Fruit fly (Drosophila melanogaster): Measurements from ENCODE around the gene bcd.

DNA sequence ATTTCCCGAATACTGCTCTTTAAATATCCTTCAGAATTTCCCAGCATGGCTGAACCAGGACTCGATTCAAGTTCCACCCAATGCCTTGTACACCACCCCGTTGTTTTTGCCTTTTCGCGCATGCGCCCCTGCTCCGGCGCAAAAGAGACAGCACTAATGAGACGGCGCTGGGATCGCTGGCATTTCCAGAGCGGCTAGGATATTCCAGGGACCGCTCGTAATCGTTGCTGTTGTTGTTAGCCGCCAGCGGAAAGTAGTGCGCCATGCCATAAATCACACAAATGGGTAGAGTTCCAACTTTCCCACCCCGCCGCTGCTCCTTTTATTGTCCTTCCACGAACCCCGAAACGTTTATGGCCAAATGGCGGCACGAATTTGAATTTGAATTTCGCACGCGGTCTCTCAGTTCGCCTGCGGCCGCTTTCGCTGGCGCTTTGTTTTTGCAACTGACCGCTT is 3.0 kb upstream of the bcd start, which contains the start of gene Ama:
- TF ChIP-seq CrebA (GFP tag; optimal IDR thresholded peaks at IDR 0.05; ENCODE audit: borderline replicate concordance), result no peak
- no peak for TF ChIP-seq fru (GFP tag; optimal IDR thresholded peaks at IDR 0.05)
- no peak for TF ChIP-seq h (GFP tag; optimal IDR thresholded peaks at IDR 0.05)
- TF ChIP-seq sv (GFP tag; optimal IDR thresholded peaks at IDR 0.05), result no peak
- no peak for TF ChIP-seq Abd-B (GFP tag; optimal IDR thresholded peaks at IDR 0.05)
- no peak for TF ChIP-seq dl (GFP tag; optimal IDR thresholded peaks at IDR 0.05; ENCODE audit: insufficient read depth in 1 of 2, partially characterized antibody in 2 of 2)
- no peak for TF ChIP-seq Jra (GFP tag; optimal IDR thresholded peaks at IDR 0.05)
- no peak for TF ChIP-seq N (GFP tag; optimal IDR thresholded peaks at IDR 0.05)
- no peak for TF ChIP-seq dmrt93B (GFP tag; optimal IDR thresholded peaks at IDR 0.05)
- no peak for TF ChIP-seq CG32264 (GFP tag; optimal IDR thresholded peaks at IDR 0.05)
- no peak for TF ChIP-seq psq (GFP tag; optimal IDR thresholded peaks at IDR 0.05)

Data from whole organism, wandering third instar larva.